Worm (Caenorhabditis elegans) whole organism, L4 larva: ENCODE data around the gene ZC412.3.
A peak's percentile ranks its signal among the peaks of the same experiment; 100 is the strongest.

Experiments
- D1046.2 ChIP-seq: fragments of 200-800 bp; sonication (Bioruptor generic); IDR thresholded peaks from 2 replicates; pipeline ENCODE4 v1.3.6; 2022; ENCODE audit warnings: missing genetic modification characterization, missing compliant biosample characterization
- F26F4.8 ChIP-seq: fragments of 200-800 bp; sonication (Bioruptor generic); conservative IDR thresholded peaks from 2 replicates; pipeline ENCODE4 v1.3.6; 2022; ENCODE audit warnings: missing genetic modification characterization, missing compliant biosample characterization
- F37D6.2 ChIP-seq: sonication (generic microtip); optimal IDR thresholded peaks from 2 replicates; lab custom pipeline; 2016; ENCODE audit warnings: mild to moderate bottlenecking, missing genetic modification characterization, missing compliant biosample characterization
- F44E2.7 ChIP-seq: fragments of 200-800 bp; sonication (Bioruptor generic); IDR thresholded peaks from 2 replicates; pipeline ENCODE4 v2.1.2; 2022; ENCODE audit warnings: missing genetic modification characterization, missing compliant biosample characterization
- F49E8.2 ChIP-seq: sonication (generic microtip); optimal IDR thresholded peaks from 2 replicates; lab custom pipeline; 2016; ENCODE audit warnings: missing compliant biosample characterization, mild to moderate bottlenecking, missing genetic modification characterization, borderline replicate concordance
- T20F7.1 ChIP-seq: fragments of 200-800 bp; sonication (Bioruptor generic); optimal IDR thresholded peaks from 2 replicates; lab custom pipeline; 2018; ENCODE audit warnings: mild to moderate bottlenecking, missing genetic modification characterization, missing compliant biosample characterization
- T26A8.4 ChIP-seq: fragments of 200-800 bp; sonication (Bioruptor generic); IDR thresholded peaks from 2 replicates; pipeline ENCODE4 v1.3.6; 2022; ENCODE audit warnings: missing genetic modification characterization, missing compliant biosample characterization
- Y105C5A.15 ChIP-seq: fragments of 200-800 bp; sonication (Bioruptor generic); IDR thresholded peaks from 2 replicates; pipeline ENCODE4 v1.3.6; 2022; ENCODE audit warnings: missing genetic modification characterization, missing compliant biosample characterization
- Y5F2A.4 ChIP-seq: fragments of 200-800 bp; sonication (Bioruptor generic); optimal IDR thresholded peaks from 2 replicates; lab custom pipeline; 2018; ENCODE audit warnings: mild to moderate bottlenecking, missing genetic modification characterization, missing compliant biosample characterization
- ZK546.5 ChIP-seq, 2 experiments: sonication (generic microtip); optimal IDR thresholded peaks; 2 replicates each; lab custom pipeline; 2017; ENCODE audit warnings: missing biosample characterization in 2 of 2, missing genetic modification characterization in 2 of 2
- ama-1 ChIP-seq: fragments of 150-350 bp; optimal IDR thresholded peaks from 2 replicates; lab custom pipeline; 2014; ENCODE audit warnings: inconsistent platforms, mixed read lengths
- ceh-62 ChIP-seq: sonication (generic microtip); optimal IDR thresholded peaks from 2 replicates; lab custom pipeline; 2017; ENCODE audit warnings: missing biosample characterization, missing genetic modification characterization
- ceh-82 ChIP-seq: sonication (generic microtip); optimal IDR thresholded peaks from 2 replicates; lab custom pipeline; 2017; ENCODE audit warnings: missing biosample characterization, missing genetic modification characterization
- ces-1 ChIP-seq: fragments of 150-350 bp; sonication (generic microtip); optimal IDR thresholded peaks from 4 replicates; lab custom pipeline; 2014; ENCODE audit warnings: missing biosample characterization, missing genetic modification reagents, missing genetic modification characterization
- ctbp-1 ChIP-seq: fragments of 200-800 bp; sonication (Bioruptor generic); IDR thresholded peaks from 2 replicates; pipeline ENCODE4 v1.3.6; 2022; ENCODE audit warnings: missing genetic modification reagents, missing genetic modification characterization, missing compliant biosample characterization
- daf-12 ChIP-seq: fragments of 150-350 bp; optimal IDR thresholded peaks from 2 replicates; lab custom pipeline; 2014; ENCODE audit warnings: missing biosample characterization, missing genetic modification reagents, missing genetic modification characterization
- daf-8 ChIP-seq: fragments of 200-800 bp; sonication (Bioruptor generic); IDR thresholded peaks from 2 replicates; pipeline ENCODE4 v1.3.6; 2022; ENCODE audit warnings: missing genetic modification characterization, missing compliant biosample characterization
- duxl-1 ChIP-seq: sonication (generic microtip); optimal IDR thresholded peaks from 2 replicates; lab custom pipeline; 2016; ENCODE audit warnings: mild to moderate bottlenecking, missing genetic modification characterization, moderate library complexity, missing compliant biosample characterization; ENCODE audit not compliant: poor library complexity
- fkh-10 ChIP-seq: fragments of 150-350 bp; optimal IDR thresholded peaks from 2 replicates; lab custom pipeline; 2014; ENCODE audit warnings: missing biosample characterization, missing genetic modification reagents, missing genetic modification characterization
- hmg-1.1 ChIP-seq: fragments of 200-800 bp; sonication (Bioruptor generic); IDR thresholded peaks from 2 replicates; pipeline ENCODE4 v1.3.6; 2022; ENCODE audit warnings: missing genetic modification reagents, missing genetic modification characterization, missing compliant biosample characterization
- lin-1 ChIP-seq: fragments of 200-800 bp; sonication (Bioruptor generic); IDR thresholded peaks from 2 replicates; pipeline ENCODE4 v1.3.6; 2022; ENCODE audit warnings: missing genetic modification reagents, missing genetic modification characterization, missing compliant biosample characterization
- lin-29 ChIP-seq: fragments of 200-800 bp; sonication (Bioruptor generic); IDR thresholded peaks from 2 replicates; pipeline ENCODE4 v1.3.6; 2022; ENCODE audit warnings: missing genetic modification reagents, missing genetic modification characterization, missing compliant biosample characterization
- lir-3 ChIP-seq: sonication (generic microtip); optimal IDR thresholded peaks from 2 replicates; lab custom pipeline; 2016; ENCODE audit warnings: mild to moderate bottlenecking, missing genetic modification characterization, missing compliant biosample characterization
- mxl-2 ChIP-seq: fragments of 200-800 bp; sonication (Bioruptor generic); conservative IDR thresholded peaks from 2 replicates; pipeline ENCODE4 v1.3.6; 2022; ENCODE audit warnings: missing genetic modification reagents, missing genetic modification characterization, missing compliant biosample characterization
- mxl-3 ChIP-seq: fragments of 200-800 bp; sonication (Bioruptor generic); optimal IDR thresholded peaks from 2 replicates; lab custom pipeline; 2018; ENCODE audit warnings: mild to moderate bottlenecking, missing genetic modification characterization, missing compliant biosample characterization
- nhr-10 ChIP-seq: fragments of 150-350 bp; optimal IDR thresholded peaks from 2 replicates; lab custom pipeline; 2014; ENCODE audit warnings: missing biosample characterization, missing genetic modification characterization
- nhr-111 ChIP-seq: fragments of 200-800 bp; sonication (Bioruptor generic); optimal IDR thresholded peaks from 2 replicates; lab custom pipeline; 2018; ENCODE audit warnings: mild to moderate bottlenecking, missing genetic modification characterization, missing compliant biosample characterization
- nhr-48 ChIP-seq: sonication (generic microtip); optimal IDR thresholded peaks from 2 replicates; lab custom pipeline; 2016; ENCODE audit warnings: mild to moderate bottlenecking, missing genetic modification characterization, missing compliant biosample characterization
- nhr-6 ChIP-seq: fragments of 150-350 bp; optimal IDR thresholded peaks from 2 replicates; lab custom pipeline; 2014; ENCODE audit warnings: missing biosample characterization, missing genetic modification characterization
- nhr-77 ChIP-seq: fragments of 150-350 bp; optimal IDR thresholded peaks from 2 replicates; lab custom pipeline; 2014; ENCODE audit warnings: missing biosample characterization, missing genetic modification characterization
- pqm-1 ChIP-seq: sonication (generic microtip); optimal IDR thresholded peaks from 2 replicates; lab custom pipeline; 2017; ENCODE audit warnings: missing biosample characterization, missing genetic modification characterization
- rbr-2 ChIP-seq: sonication (generic microtip); optimal IDR thresholded peaks from 2 replicates; lab custom pipeline; 2016; ENCODE audit warnings: missing genotype, missing genetic modification characterization, missing compliant biosample characterization
- sdz-12 ChIP-seq: fragments of 200-800 bp; sonication (Bioruptor generic); optimal IDR thresholded peaks from 2 replicates; lab custom pipeline; 2018; ENCODE audit warnings: mild to moderate bottlenecking, missing genetic modification characterization, missing compliant biosample characterization
- set-16 ChIP-seq: fragments of 200-800 bp; sonication (Bioruptor generic); IDR thresholded peaks from 2 replicates; pipeline ENCODE4 v1.3.6; 2022; ENCODE audit warnings: missing genetic modification reagents, missing genetic modification characterization, missing compliant biosample characterization
- snpc-1.2 ChIP-seq: fragments of 200-800 bp; sonication (Bioruptor generic); IDR thresholded peaks from 2 replicates; pipeline ENCODE4 v1.3.6; 2022; ENCODE audit warnings: missing genetic modification reagents, missing genetic modification characterization, missing compliant biosample characterization
- snpc-4 ChIP-seq: fragments of 150-350 bp; optimal IDR thresholded peaks from 2 replicates; lab custom pipeline; 2014; ENCODE audit warnings: missing biosample characterization, missing genetic modification characterization
- spr-3 ChIP-seq: fragments of 200-800 bp; sonication (Bioruptor generic); optimal IDR thresholded peaks from 2 replicates; lab custom pipeline; 2018; ENCODE audit warnings: mild to moderate bottlenecking, missing genetic modification characterization, missing compliant biosample characterization
- tag-97 ChIP-seq: fragments of 200-800 bp; sonication (Bioruptor generic); IDR thresholded peaks from 2 replicates; pipeline ENCODE4 v1.3.6; 2022; ENCODE audit warnings: missing genetic modification characterization, missing compliant biosample characterization
- unc-39 ChIP-seq: sonication (generic microtip); optimal IDR thresholded peaks from 2 replicates; lab custom pipeline; 2017; ENCODE audit warnings: missing biosample characterization, missing genetic modification characterization
- zag-1 ChIP-seq: fragments of 150-350 bp; optimal IDR thresholded peaks from 2 replicates; lab custom pipeline; 2014; ENCODE audit warnings: missing biosample characterization, missing genetic modification characterization
- zfp-3 ChIP-seq: fragments of 200-800 bp; sonication (Bioruptor generic); conservative IDR thresholded peaks from 2 replicates; pipeline ENCODE4 v1.3.6; 2022; ENCODE audit warnings: missing genetic modification reagents, missing genetic modification characterization, missing compliant biosample characterization

The ZC412.3 gene

DNA sequence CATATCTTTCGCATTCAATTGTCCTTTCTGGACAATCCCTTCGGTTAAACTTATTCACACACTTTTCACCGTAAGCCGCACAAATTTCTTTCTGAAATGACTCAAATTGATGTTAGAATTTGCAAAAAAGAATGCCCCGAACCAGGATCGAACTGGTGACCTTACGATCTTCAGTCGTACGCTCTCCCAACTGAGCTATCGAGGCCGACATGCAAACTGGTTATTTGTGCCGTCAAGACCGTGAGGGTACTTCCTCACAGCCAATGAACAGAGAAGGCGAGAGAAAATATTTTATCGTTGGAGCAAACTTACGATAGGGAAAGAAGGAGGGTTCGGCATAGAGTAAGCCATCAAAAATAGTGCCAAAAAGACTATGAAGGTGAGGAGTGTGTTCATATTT, 4.9 kb upstream of the ZC412.3 start (continued):
- TF ChIP-seq Y105C5A.15 (GFP tag; lab: Robert Waterston, UW) (no peak), pqm-1 (tag; lab: Kevin White, UChicago) (no peak)

DNA sequence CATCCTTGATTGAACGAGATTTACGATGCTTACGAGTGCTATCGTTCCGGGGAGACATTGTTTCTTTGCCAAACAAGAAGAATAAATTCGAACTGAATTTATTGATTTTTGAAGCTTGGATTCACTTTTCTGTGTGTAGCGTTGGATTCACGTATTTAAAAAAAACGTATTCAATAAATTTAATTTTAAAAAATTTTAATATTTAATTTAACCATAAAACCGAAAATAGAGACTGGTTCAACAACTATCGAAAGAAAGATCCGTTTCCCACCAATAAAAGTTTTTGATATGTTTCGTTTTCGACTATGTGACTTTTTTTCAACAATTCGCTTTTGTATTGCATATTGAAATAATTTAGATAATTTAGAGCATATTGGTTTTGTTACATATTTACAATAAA, 4.0 kb upstream of the ZC412.3 start, which contains the start of gene ZC412.5:
ZC412.5 (minus strand) TSS at position 101 of the 400 bp plus-strand sequence.
- TF ChIP-seq ZK546.5 (tag; optimal IDR thresholded peaks at IDR 0.05; lab: Kevin White, UChicago) = no peak

DNA sequence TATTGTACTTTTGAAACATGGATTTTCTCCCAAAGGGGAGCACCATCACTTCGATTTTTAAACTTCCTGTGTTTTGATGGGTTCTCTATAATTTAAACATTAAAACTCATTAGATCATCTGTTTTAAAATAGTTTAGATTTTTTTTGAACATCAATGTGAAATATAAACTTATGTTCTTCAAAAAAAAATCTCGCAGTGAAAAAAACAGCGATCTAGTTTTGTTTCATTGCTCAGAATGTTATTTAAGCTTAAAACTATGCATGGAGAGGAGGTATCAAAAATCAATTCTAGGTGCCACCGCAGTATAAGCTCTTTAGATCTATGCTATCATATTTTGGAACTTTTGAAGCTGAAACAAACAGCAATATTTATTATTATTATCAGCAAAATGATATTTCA, 3.2 kb downstream of the ZC412.3 start, which contains the start of gene gcy-14:
gcy-14 (minus strand) TSS at position 101 of the 400 bp plus-strand sequence.
- TF ChIP-seq set-16 (GFP tag; lab: Robert Waterston, UW) (no peak), Y5F2A.4 (GFP tag; lab: Kevin White, UChicago) (no peak), rbr-2 (tag; lab: Kevin White, UChicago) (no peak), T20F7.1 (GFP tag; lab: Kevin White, UChicago) (no peak), ceh-62 (tag; lab: Kevin White, UChicago) (no peak), pqm-1 (tag; lab: Kevin White, UChicago) (no peak), unc-39 (tag; lab: Kevin White, UChicago) (no peak), ZK546.5 (tag; optimal IDR thresholded peaks at IDR 0.05; lab: Kevin White, UChicago) (no peak), fkh-10 (no peak), F44E2.7 (no peak), ceh-82 (tag; lab: Kevin White, UChicago) (no peak), snpc-4 (tag; lab: Kevin White, UChicago) (no peak), tag-97 (GFP tag; lab: Robert Waterston, UW) (no peak)

DNA sequence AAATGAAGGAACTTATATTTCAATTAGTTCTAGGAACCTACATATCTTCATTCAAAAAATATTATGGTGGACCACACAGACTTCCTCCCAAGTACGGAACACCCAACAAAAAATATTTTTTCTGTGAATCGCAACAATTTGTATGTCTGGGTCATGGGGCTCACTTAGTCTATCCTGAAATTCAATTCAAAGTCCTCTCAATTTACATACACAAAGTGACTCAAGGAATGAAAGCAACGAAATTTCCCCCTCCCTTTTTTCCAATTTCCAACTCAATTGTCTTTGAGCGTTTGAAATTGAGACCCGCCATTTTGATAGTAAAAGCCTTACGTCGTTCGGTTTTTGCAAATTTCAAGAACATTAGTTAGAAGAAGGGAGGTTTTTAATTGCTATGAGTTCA, 12.0 kb downstream of the ZC412.3 start:
- TF ChIP-seq fkh-10 (peak; percentile 21), hmg-1.1 (GFP tag; lab: Robert Waterston, UW) (no peak), daf-8 (GFP tag; lab: Robert Waterston, UW) (no peak), mxl-2 (no peak)

DNA sequence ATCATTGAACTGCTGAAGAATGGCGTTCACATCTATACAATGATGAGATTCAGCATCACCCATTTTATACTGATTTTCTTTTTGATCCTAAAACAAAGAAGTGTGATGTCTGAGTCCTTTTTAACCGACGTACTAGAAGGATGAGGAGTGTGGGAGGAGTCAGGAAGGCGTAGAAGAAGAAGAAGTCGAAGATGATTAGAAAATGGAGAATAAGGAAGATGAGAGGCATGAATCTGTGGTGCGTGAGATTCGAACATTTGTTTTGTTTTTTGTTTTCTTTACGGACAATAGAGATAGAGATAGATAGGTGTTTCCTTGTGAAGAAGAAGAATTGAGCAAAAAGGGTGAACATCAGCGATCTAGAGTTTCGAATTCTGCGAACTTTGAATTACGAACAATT, 12.8 kb downstream of the ZC412.3 start, which contains the start of gene npr-13:
npr-13 (minus strand) TSS at position 101 of the 400 bp plus-strand sequence.
- TF ChIP-seq F49E8.2 = no peak
- TF ChIP-seq unc-39 (tag; lab: Kevin White, UChicago) = no peak
- TF ChIP-seq duxl-1 (tag; lab: Kevin White, UChicago) = no peak
- TF ChIP-seq mxl-3 = no peak

DNA sequence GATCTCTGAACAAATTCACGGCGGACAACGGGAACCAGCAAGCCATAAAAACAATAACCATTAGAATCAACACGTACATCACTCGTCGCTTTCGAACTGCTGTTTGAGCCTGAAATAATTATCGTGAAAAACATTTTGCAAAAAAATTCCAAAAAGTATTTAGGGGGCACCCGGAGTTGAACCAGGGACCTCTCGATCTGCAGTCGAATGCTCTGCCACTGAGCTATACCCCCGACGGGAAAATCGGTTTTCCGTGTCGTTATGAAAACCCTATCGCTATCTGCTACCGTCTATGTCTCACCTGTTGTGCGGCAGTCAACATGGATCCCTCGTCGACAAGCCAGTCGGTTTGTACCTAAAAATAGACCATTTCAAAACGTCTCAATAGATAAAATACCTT, 15.7 kb downstream of the ZC412.3 start:
- TF ChIP-seq ceh-82 (tag; lab: Kevin White, UChicago) = no peak
- TF ChIP-seq nhr-6 = no peak
- peak; percentile 6 for TF ChIP-seq nhr-77 (tag; lab: Kevin White, UChicago)
- TF ChIP-seq spr-3 = peak; percentile 35
- peak; percentile 14 for TF ChIP-seq mxl-3
- no peak for TF ChIP-seq nhr-10 (tag; lab: Kevin White, UChicago)
- TF ChIP-seq F44E2.7 = peak; percentile 70; the same call in 1 of the 2 replicates
- TF ChIP-seq F49E8.2 = no peak
- TF ChIP-seq lin-29 (GFP tag; lab: Robert Waterston, UW) = peak; percentile 48; the same call in 1 of the 2 replicates
- TF ChIP-seq lin-1 (GFP tag; lab: Robert Waterston, UW) = peak; percentile 48; the same call in 1 of the 2 replicates
- TF ChIP-seq D1046.2 (GFP tag; lab: Robert Waterston, UW) = peak; percentile 70; the same call in 1 of the 2 replicates
- no peak for TF ChIP-seq daf-12
- TF ChIP-seq F37D6.2 (tag; lab: Kevin White, UChicago) = no peak
- TF ChIP-seq lir-3 (tag; lab: Kevin White, UChicago) = no peak
- TF ChIP-seq mxl-2 = 0 out of 2 replicates have a peak, but pooled peaks have one; percentile 32
- TF ChIP-seq sdz-12 (GFP tag; lab: Kevin White, UChicago) = no peak
- no peak for TF ChIP-seq tag-97 (GFP tag; lab: Robert Waterston, UW)
- TF ChIP-seq ctbp-1 (GFP tag; lab: Robert Waterston, UW) = peak; percentile 59; the same call in 1 of the 2 replicates
- TF ChIP-seq nhr-111 (GFP tag; lab: Kevin White, UChicago) = no peak
- no peak; the same call in 1 of the 2 replicates for TF ChIP-seq F26F4.8 (GFP tag; lab: Robert Waterston, UW)
- TF ChIP-seq zfp-3 (GFP tag; lab: Robert Waterston, UW) = no peak
- TF ChIP-seq ces-1 (GFP tag; lab: Kevin White, UChicago) = no peak
- TF ChIP-seq nhr-48 (tag; lab: Kevin White, UChicago) = peak; percentile 15
- no peak for TF ChIP-seq T26A8.4 (GFP tag; lab: Robert Waterston, UW)
- TF ChIP-seq zag-1 (tag; lab: Kevin White, UChicago) = no peak
- no peak for TF ChIP-seq snpc-1.2
- no peak for TF ChIP-seq ama-1 (lab: Kevin White, UChicago)
